Worm (Caenorhabditis elegans): Measurements from ENCODE around the gene C41H7.9.
A peak's percentile ranks its signal among the peaks of the same experiment; 100 is the strongest.

Gene C41H7.9

DNA sequence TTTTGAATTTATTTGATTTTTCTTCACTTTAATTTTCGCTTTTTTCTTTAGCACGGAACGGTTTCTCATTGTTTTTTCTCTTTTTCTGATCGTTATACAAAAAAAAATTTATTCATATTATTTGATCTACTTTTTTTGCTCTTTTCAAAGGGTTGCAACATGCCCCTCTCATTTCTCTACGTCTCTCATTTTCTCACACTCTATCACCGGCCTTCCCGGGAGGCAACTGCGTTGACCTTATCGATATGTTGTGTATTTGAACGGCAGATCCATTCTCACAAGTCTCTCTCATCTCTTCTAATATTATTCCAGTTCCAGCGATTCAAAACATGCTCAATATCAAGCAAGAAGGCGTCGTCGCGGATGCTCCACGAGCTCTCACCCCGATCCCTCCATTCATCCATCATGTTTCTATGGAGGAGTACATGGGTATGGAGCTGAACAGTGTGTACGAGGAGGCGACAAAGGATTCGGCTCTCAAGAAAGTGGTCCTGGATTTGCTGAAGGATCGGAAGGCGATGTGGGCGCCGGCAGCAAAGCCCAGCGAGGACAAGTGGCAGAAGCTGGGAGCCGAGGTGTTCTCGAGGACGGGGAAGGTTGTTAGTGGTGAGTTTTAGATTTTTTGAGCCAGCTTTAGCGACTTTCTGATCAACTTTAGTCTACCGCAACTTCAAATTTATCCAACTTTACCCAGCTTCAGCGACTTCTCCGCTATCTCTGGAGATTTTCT is 11.3 kb downstream of the C41H7.9 start, which contains the start of gene lido-9:
Gene lido-9, plus strand, starts transcription at position 234 of the 730 bp plus-strand sequence.
- no peak for TF ChIP-seq nhr-11 (tag; optimal IDR thresholded peaks at IDR 0.05)
- no peak for TF ChIP-seq jun-1 (tag; optimal IDR thresholded peaks at IDR 0.05)
- TF ChIP-seq unc-39 (tag; optimal IDR thresholded peaks at IDR 0.05), result no peak
- TF ChIP-seq pqm-1 (tag; optimal IDR thresholded peaks at IDR 0.05), result no peak
- no peak for TF ChIP-seq fos-1 (tag; optimal IDR thresholded peaks at IDR 0.05)

DNA sequence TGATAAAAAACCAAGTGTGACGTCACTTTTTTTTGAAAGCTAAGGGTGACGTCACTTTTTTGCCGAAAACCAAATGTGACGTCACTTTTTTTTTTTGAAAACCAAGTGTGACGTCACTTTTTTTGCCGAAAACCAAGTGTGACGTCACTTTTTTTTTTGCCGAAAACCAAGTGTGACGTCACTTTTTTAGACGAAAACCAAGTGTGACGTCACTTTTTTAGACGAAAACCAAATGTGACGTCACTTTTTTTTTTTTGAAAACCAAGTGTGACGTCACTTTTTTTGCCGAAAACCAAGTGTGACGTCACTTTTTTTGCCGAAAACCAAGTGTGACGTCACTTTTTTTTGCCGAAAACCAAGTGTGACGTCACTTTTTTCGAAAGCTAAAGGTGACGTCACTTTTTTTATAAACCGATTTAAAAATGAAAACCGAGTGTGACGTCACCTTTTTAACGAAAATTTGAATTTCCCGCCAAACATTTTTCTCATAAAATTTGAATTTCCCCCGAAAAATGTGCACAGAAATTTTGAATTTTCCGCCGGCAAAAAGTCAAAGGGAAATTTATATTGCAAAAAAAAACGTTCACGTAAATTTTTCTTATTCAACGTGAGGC is 14.1 kb downstream of the C41H7.9 start:
- TF ChIP-seq ceh-16 (tag; optimal IDR thresholded peaks at IDR 0.05) (no peak), mml-1 (tag; optimal IDR thresholded peaks at IDR 0.05) (no peak), ceh-82 (tag; optimal IDR thresholded peaks at IDR 0.05) (no peak), ztf-11 (tag; optimal IDR thresholded peaks at IDR 0.05) (no peak), elt-2 (tag; optimal IDR thresholded peaks at IDR 0.05) (no peak), egl-27 (tag; optimal IDR thresholded peaks at IDR 0.05) (no peak), snpc-4 (tag; optimal IDR thresholded peaks at IDR 0.05) (no peak), nhr-237 (tag; optimal IDR thresholded peaks at IDR 0.05) (no peak), fkh-2 (tag; optimal IDR thresholded peaks at IDR 0.05) (no peak), tbx-2 (tag; optimal IDR thresholded peaks at IDR 0.05) (no peak), nhr-23 (tag; optimal IDR thresholded peaks at IDR 0.05) (no peak), nhr-28 (tag; optimal IDR thresholded peaks at IDR 0.05) (no peak), egl-5 (tag; optimal IDR thresholded peaks at IDR 0.05) (no peak), elt-3 (tag; optimal IDR thresholded peaks at IDR 0.05) (no peak), nhr-43 (tag; optimal IDR thresholded peaks at IDR 0.05; ENCODE audit: poor library complexity, severe bottlenecking) (no peak), nhr-11 (tag; optimal IDR thresholded peaks at IDR 0.05) (no peak), eor-1 (tag; optimal IDR thresholded peaks at IDR 0.05) (no peak)

DNA sequence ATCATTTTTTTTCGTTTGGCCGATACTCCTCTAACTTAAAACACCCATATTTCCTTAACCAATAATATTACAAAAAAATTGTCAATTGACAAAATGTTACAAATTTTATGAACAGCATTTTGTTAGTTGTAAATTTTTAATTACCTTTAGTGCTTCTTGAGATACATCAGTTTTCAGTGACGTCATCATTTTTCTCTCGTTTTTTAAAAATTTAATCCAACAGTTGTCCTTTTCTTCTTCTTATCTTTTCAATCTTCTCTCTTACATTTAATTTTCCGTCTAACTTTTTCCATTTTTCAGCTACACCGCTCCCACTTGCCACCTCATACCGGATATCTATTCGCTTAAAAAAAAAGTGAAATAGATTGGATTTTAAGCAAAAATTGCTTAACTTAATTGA is 15.3 kb downstream of the C41H7.9 start, which contains the start of gene lido-8:
Gene lido-8, plus strand, starts transcription at position 301 of the 400 bp plus-strand sequence.
- TF ChIP-seq snpc-4 (tag; optimal IDR thresholded peaks at IDR 0.05) (no peak), mdl-1 (tag; optimal IDR thresholded peaks at IDR 0.05) (no peak), nhr-28 (tag; optimal IDR thresholded peaks at IDR 0.05) (no peak), nhr-25 (tag; optimal IDR thresholded peaks at IDR 0.05) (no peak), hmg-11 (tag; optimal IDR thresholded peaks at IDR 0.05) (no peak), mml-1 (tag; optimal IDR thresholded peaks at IDR 0.05) (no peak), ceh-28 (tag; optimal IDR thresholded peaks at IDR 0.05) (no peak), daf-12 (tag; optimal IDR thresholded peaks at IDR 0.05) (no peak), tbx-2 (tag; optimal IDR thresholded peaks at IDR 0.05) (no peak), zag-1 (tag; optimal IDR thresholded peaks at IDR 0.05) (no peak), skn-1 (tag; optimal IDR thresholded peaks at IDR 0.05) (no peak), ceh-82 (tag; optimal IDR thresholded peaks at IDR 0.05) (no peak), ama-1 (optimal IDR thresholded peaks at IDR 0.05) (no peak), elt-1 (tag; optimal IDR thresholded peaks at IDR 0.05) (no peak), elt-2 (tag; optimal IDR thresholded peaks at IDR 0.05) (no peak), nhr-77 (tag; optimal IDR thresholded peaks at IDR 0.05) (no peak), sea-2 (GFP tag; optimal IDR thresholded peaks at IDR 0.05) (no peak), nhr-43 (tag; optimal IDR thresholded peaks at IDR 0.05; ENCODE audit: poor library complexity, severe bottlenecking) (no peak), lin-15B (tag; optimal IDR thresholded peaks at IDR 0.05) (no peak), ceh-16 (tag; optimal IDR thresholded peaks at IDR 0.05) (no peak)

DNA sequence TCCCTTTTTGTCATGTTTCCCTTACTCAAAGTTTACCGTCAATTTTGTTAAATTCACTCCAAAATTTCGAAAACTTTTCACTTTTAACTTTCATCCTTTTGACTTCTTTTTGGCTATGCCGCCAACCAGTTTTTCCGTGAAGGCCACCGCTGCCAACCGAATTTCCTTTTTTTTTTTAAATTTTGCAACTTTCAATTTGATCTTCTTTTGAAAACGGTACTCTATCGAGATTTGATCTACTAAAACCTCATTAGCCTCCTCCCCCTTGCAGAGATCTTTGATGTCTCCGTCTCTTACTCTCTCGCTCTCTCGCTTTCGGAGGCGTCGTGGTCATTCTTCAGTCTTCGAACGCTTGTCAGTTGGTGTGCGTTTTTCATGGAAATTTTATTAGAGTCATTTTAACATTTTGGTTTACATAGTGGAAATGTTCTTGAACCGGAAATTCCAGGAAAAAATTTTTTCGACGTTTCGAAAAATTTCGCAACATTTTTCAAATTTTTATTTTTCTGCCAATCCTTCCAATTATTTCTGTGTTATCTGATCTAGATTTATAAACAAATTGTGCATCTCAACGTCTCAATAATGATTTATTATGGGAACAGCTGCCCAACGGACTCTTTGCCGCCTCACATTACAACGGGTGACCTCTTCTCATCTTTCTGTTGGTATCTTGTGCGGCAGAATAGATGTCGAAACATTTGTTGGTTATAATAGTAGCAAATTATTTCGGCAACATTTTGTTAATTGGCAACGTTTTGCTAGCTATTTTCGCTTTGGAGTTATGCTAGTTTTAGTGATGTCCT is 17.2 kb downstream of the C41H7.9 start:
- TF ChIP-seq nhr-25 (tag; optimal IDR thresholded peaks at IDR 0.05), result peak; percentile 6
- TF ChIP-seq ztf-4 (tag; optimal IDR thresholded peaks at IDR 0.05), result no peak
- peak; percentile 7 for TF ChIP-seq elt-1 (tag; optimal IDR thresholded peaks at IDR 0.05)

All from whole organism, L3 larva.